Fruit fly (Drosophila melanogaster) whole organism, embryonic: ENCODE results near the gene Sytbeta.

Source experiments
- Antp ChIP-seq: fragments of 200-800 bp; sonication (Bioruptor generic); optimal IDR thresholded peaks from 3 replicates; lab custom pipeline; 2016; ENCODE audit warnings: missing biosample characterization, missing genetic modification characterization
- Atf3 ChIP-seq: fragments of 200-800 bp; sonication (Bioruptor generic); optimal IDR thresholded peaks from 3 replicates; lab custom pipeline; 2016; ENCODE audit warnings: missing biosample characterization, missing genetic modification characterization
- BtbVII ChIP-seq: fragments of 200-800 bp; sonication (Bioruptor generic); optimal IDR thresholded peaks from 3 replicates; lab custom pipeline; 2017; ENCODE audit warnings: missing biosample characterization, mild to moderate bottlenecking, missing genetic modification characterization
- CG10431 ChIP-seq: fragments of 200-800 bp; sonication (Bioruptor generic); optimal IDR thresholded peaks from 3 replicates; lab custom pipeline; 2018; ENCODE audit warnings: missing biosample characterization, mild to moderate bottlenecking, missing genetic modification characterization
- CG10462 ChIP-seq: fragments of 200-800 bp; sonication (Bioruptor generic); optimal IDR thresholded peaks from 2 replicates; lab custom pipeline; 2016; ENCODE audit warnings: missing biosample characterization, missing genetic modification characterization
- CG10565 ChIP-seq: fragments of 200-800 bp; sonication (Bioruptor generic); optimal IDR thresholded peaks from 3 replicates; lab custom pipeline; 2016; ENCODE audit warnings: missing biosample characterization, mild to moderate bottlenecking, missing genetic modification characterization
- CG10979 ChIP-seq: fragments of 200-800 bp; sonication (Bioruptor generic); optimal IDR thresholded peaks from 2 replicates; lab custom pipeline; 2018; ENCODE audit warnings: missing biosample characterization, mild to moderate bottlenecking, missing genetic modification characterization, moderate library complexity
- CG12299 ChIP-seq: fragments of 200-800 bp; sonication (Bioruptor generic); optimal IDR thresholded peaks from 2 replicates; lab custom pipeline; 2018; ENCODE audit warnings: missing biosample characterization, mild to moderate bottlenecking, missing genetic modification characterization
- CG15011 ChIP-seq: fragments of 200-800 bp; sonication (Bioruptor generic); optimal IDR thresholded peaks from 3 replicates; lab custom pipeline; 2018; ENCODE audit warnings: missing biosample characterization, mild to moderate bottlenecking, missing genetic modification characterization
- CG16813 ChIP-seq: fragments of 200-800 bp; sonication (Bioruptor generic); IDR thresholded peaks from 3 replicates; pipeline ENCODE4 v1.3.6; 2022; ENCODE audit warnings: missing biosample characterization, missing genetic modification characterization; ENCODE audit not compliant: partially characterized antibody
- CG17385 ChIP-seq: fragments of 200-800 bp; sonication (Bioruptor generic); optimal IDR thresholded peaks from 3 replicates; lab custom pipeline; 2018; ENCODE audit warnings: missing biosample characterization, mild to moderate bottlenecking, missing genetic modification characterization
- CG17568 ChIP-seq: fragments of 200-800 bp; sonication (Bioruptor generic); optimal IDR thresholded peaks from 2 replicates; lab custom pipeline; 2018; ENCODE audit warnings: missing biosample characterization, mild to moderate bottlenecking, missing genetic modification characterization, moderate library complexity
- CG1832 ChIP-seq: fragments of 200-800 bp; sonication (Bioruptor generic); optimal IDR thresholded peaks from 2 replicates; lab custom pipeline; 2017; ENCODE audit warnings: missing biosample characterization, mild to moderate bottlenecking, missing genetic modification characterization, inconsistent platforms
- CG18476 ChIP-seq: fragments of 200-800 bp; sonication (Bioruptor generic); optimal IDR thresholded peaks from 2 replicates; lab custom pipeline; 2016; ENCODE audit warnings: missing biosample characterization, mild to moderate bottlenecking, missing genetic modification characterization
- CG2116 ChIP-seq: fragments of 200-800 bp; sonication (Bioruptor generic); optimal IDR thresholded peaks from 3 replicates; lab custom pipeline; 2018; ENCODE audit warnings: missing biosample characterization, mild to moderate bottlenecking, missing genetic modification characterization
- CG2202 ChIP-seq: fragments of 200-800 bp; sonication (Bioruptor generic); optimal IDR thresholded peaks from 2 replicates; lab custom pipeline; 2018; ENCODE audit warnings: missing biosample characterization, mild to moderate bottlenecking, missing genetic modification characterization
- CG2889 ChIP-seq: fragments of 200-800 bp; sonication (Bioruptor generic); IDR thresholded peaks from 3 replicates; pipeline ENCODE4 v1.3.6; 2022; ENCODE audit warnings: missing biosample characterization, missing genetic modification characterization
- CG30403 ChIP-seq: fragments of 200-800 bp; sonication (Bioruptor generic); optimal IDR thresholded peaks from 3 replicates; lab custom pipeline; 2016; ENCODE audit warnings: missing biosample characterization, missing genetic modification characterization
- CG33213 ChIP-seq: fragments of 200-800 bp; sonication (Bioruptor generic); optimal IDR thresholded peaks from 3 replicates; lab custom pipeline; 2016; ENCODE audit warnings: missing biosample characterization, missing genetic modification characterization
- CG4360 ChIP-seq: fragments of 200-800 bp; sonication (Bioruptor generic); IDR thresholded peaks from 2 replicates; pipeline ENCODE4 v1.3.6; 2022; ENCODE audit warnings: missing biosample characterization, missing genetic modification characterization
- CG8359 ChIP-seq: fragments of 200-800 bp; sonication (Bioruptor generic); optimal IDR thresholded peaks from 2 replicates; lab custom pipeline; 2017; ENCODE audit warnings: missing biosample characterization, mild to moderate bottlenecking, missing genetic modification characterization, borderline replicate concordance
- CG9609 ChIP-seq: fragments of 200-800 bp; sonication (Bioruptor generic); optimal IDR thresholded peaks from 3 replicates; lab custom pipeline; 2016; ENCODE audit warnings: missing biosample characterization, missing genetic modification characterization
- CG9876 ChIP-seq: fragments of 200-800 bp; sonication (Bioruptor generic); optimal IDR thresholded peaks from 2 replicates; lab custom pipeline; 2016; ENCODE audit warnings: missing biosample characterization, missing genetic modification characterization
- Chrac-16 ChIP-seq: fragments of 200-800 bp; sonication (Bioruptor generic); optimal IDR thresholded peaks from 3 replicates; lab custom pipeline; 2016; ENCODE audit warnings: missing biosample characterization, missing genetic modification characterization
- D19B ChIP-seq: fragments of 200-800 bp; sonication (Bioruptor generic); optimal IDR thresholded peaks from 2 replicates; lab custom pipeline; 2017; ENCODE audit warnings: missing biosample characterization, mild to moderate bottlenecking, missing genetic modification characterization
- Dip2 ChIP-seq: fragments of 200-800 bp; sonication (Bioruptor generic); IDR thresholded peaks from 2 replicates; pipeline ENCODE4 v1.3.6; 2022; ENCODE audit warnings: missing biosample characterization, missing genetic modification characterization
- Doc3 ChIP-seq: fragments of 200-800 bp; sonication (Bioruptor generic); IDR thresholded peaks from 3 replicates; pipeline ENCODE4 v1.3.6; 2022; ENCODE audit warnings: missing biosample characterization, missing genetic modification characterization; ENCODE audit not compliant: partially characterized antibody
- Jarid2 ChIP-seq: fragments of 200-800 bp; sonication (Bioruptor generic); optimal IDR thresholded peaks from 3 replicates; lab custom pipeline; 2017; ENCODE audit warnings: mild to moderate bottlenecking, missing biosample characterization, missing genetic modification reagents, missing genetic modification characterization
- Meics ChIP-seq: fragments of 200-800 bp; sonication (Bioruptor generic); optimal IDR thresholded peaks from 2 replicates; lab custom pipeline; 2017; ENCODE audit warnings: missing biosample characterization, mild to moderate bottlenecking, missing genetic modification characterization
- Nf-YC ChIP-seq: fragments of 200-800 bp; optimal IDR thresholded peaks from 3 replicates; lab custom pipeline; 2019; ENCODE audit warnings: missing biosample characterization, mild to moderate bottlenecking, missing genetic modification characterization, moderate library complexity
- PHDP ChIP-seq: fragments of 200-800 bp; sonication (Bioruptor generic); optimal IDR thresholded peaks from 3 replicates; lab custom pipeline; 2018; ENCODE audit warnings: missing biosample characterization, mild to moderate bottlenecking, missing genetic modification characterization, moderate library complexity
- Scr ChIP-seq: fragments of 200-800 bp; sonication (Bioruptor generic); IDR thresholded peaks from 2 replicates; pipeline ENCODE4 v1.3.6; 2022; ENCODE audit warnings: missing biosample characterization, missing genetic modification characterization; ENCODE audit not compliant: partially characterized antibody
- TFAM ChIP-seq: fragments of 200-800 bp; sonication (Bioruptor generic); optimal IDR thresholded peaks from 2 replicates; lab custom pipeline; 2017; ENCODE audit warnings: missing biosample characterization, missing genetic modification characterization, inconsistent platforms
- abd-A ChIP-seq: fragments of 200-800 bp; sonication (Bioruptor generic); optimal IDR thresholded peaks from 3 replicates; lab custom pipeline; 2019; ENCODE audit warnings: missing biosample characterization, mild to moderate bottlenecking, missing genetic modification characterization, moderate library complexity
- bsh ChIP-seq, 2 experiments: fragments of 200-800 bp; sonication (Bioruptor generic); optimal IDR thresholded peaks; 2 replicates each; lab custom pipeline; 2017 to 2018; ENCODE audit warnings: mild to moderate bottlenecking in 2 of 2, missing biosample characterization in 2 of 2, missing genetic modification characterization in 2 of 2, moderate library complexity in 1 of 2
- cad ChIP-seq: fragments of >200 bp; optimal IDR thresholded peaks from 2 replicates; lab custom pipeline; 2017; ENCODE audit warnings: missing biosample characterization, missing genetic modification characterization
- dimm ChIP-seq: fragments of 200-800 bp; sonication (Bioruptor generic); IDR thresholded peaks from 2 replicates; pipeline ENCODE4 v1.3.6; 2022; ENCODE audit warnings: missing biosample characterization, missing genetic modification characterization
- en ChIP-seq: fragments of 200-800 bp; sonication (Bioruptor generic); optimal IDR thresholded peaks from 2 replicates; lab custom pipeline; 2016; ENCODE audit warnings: missing biosample characterization, missing genetic modification characterization
- eyg ChIP-seq: fragments of 200-800 bp; sonication (Bioruptor generic); optimal IDR thresholded peaks from 3 replicates; lab custom pipeline; 2016; ENCODE audit warnings: missing biosample characterization, missing genetic modification characterization
- gro ChIP-seq: fragments of 200-800 bp; sonication (Bioruptor generic); optimal IDR thresholded peaks from 2 replicates; lab custom pipeline; 2016; ENCODE audit warnings: missing biosample characterization, missing genetic modification characterization
- ken ChIP-seq: fragments of 200-800 bp; sonication (Bioruptor generic); IDR thresholded peaks from 3 replicates; pipeline ENCODE4 v1.3.6; 2022; ENCODE audit warnings: missing biosample characterization, missing genetic modification characterization
- mld ChIP-seq: fragments of 200-800 bp; sonication (Bioruptor generic); IDR thresholded peaks from 3 replicates; pipeline ENCODE4 v1.3.6; 2022; ENCODE audit warnings: missing biosample characterization, missing genetic modification characterization; ENCODE audit not compliant: partially characterized antibody
- pho ChIP-seq: fragments of 200-800 bp; sonication (Bioruptor generic); optimal IDR thresholded peaks from 2 replicates; lab custom pipeline; 2016; ENCODE audit warnings: missing biosample characterization, missing genetic modification characterization
- pnt ChIP-seq: fragments of 200-800 bp; sonication (Bioruptor generic); optimal IDR thresholded peaks from 3 replicates; lab custom pipeline; 2016; ENCODE audit warnings: missing biosample characterization, missing genetic modification characterization
- ro ChIP-seq: fragments of 200-800 bp; sonication (Bioruptor generic); IDR thresholded peaks from 2 replicates; pipeline ENCODE4 v1.3.6; 2022; ENCODE audit warnings: missing biosample characterization, missing genetic modification characterization
- run ChIP-seq: fragments of 200-800 bp; sonication (Bioruptor generic); optimal IDR thresholded peaks from 3 replicates; lab custom pipeline; 2018; ENCODE audit warnings: missing biosample characterization, mild to moderate bottlenecking, missing genetic modification characterization
- slp2 ChIP-seq: fragments of 200-800 bp; sonication (Bioruptor generic); optimal IDR thresholded peaks from 2 replicates; lab custom pipeline; 2016; ENCODE audit warnings: missing biosample characterization, missing genetic modification characterization
- so ChIP-seq: fragments of 200-800 bp; sonication (Bioruptor generic); IDR thresholded peaks from 3 replicates; pipeline ENCODE4 v1.3.6; 2022; ENCODE audit warnings: missing biosample characterization, missing genetic modification characterization
- sqz ChIP-seq: fragments of 200-800 bp; sonication (Bioruptor generic); optimal IDR thresholded peaks from 3 replicates; lab custom pipeline; 2018; ENCODE audit warnings: missing biosample characterization, mild to moderate bottlenecking, missing genetic modification characterization
- ttk ChIP-seq: fragments of 200-800 bp; sonication (Bioruptor generic); IDR thresholded peaks from 2 replicates; pipeline ENCODE4 v2.1.2; 2022; ENCODE audit warnings: missing biosample characterization, missing genetic modification characterization
- zfh2 ChIP-seq: fragments of 200-800 bp; sonication (Bioruptor generic); optimal IDR thresholded peaks from 2 replicates; lab custom pipeline; 2016; ENCODE audit warnings: missing biosample characterization, missing genetic modification characterization

The Sytbeta gene

DNA sequence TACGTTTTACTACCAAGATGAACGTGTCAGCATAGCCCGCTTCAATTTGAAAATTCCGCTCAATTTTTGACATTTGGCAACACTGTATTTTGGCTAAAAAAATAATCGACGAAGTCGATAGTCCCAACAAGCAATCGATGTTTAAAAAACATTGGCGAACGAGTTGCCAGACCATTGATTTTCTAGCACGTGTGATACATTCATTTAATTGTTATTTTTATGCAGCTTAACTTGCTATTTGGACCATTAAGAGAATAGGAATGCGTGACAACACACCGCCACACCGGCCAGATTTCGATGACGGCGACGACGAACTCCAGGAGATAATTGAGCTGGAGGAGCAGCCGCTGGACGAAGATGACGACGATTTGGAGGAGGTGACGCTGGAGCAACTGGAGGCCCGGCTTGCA lies 82.1 kb downstream of the Sytbeta start, which contains the start of gene CG5114 (continued):
- peak; percentile 91 for TF ChIP-seq CG2116 (GFP tag; lab: Kevin White, UChicago)
- no peak for TF ChIP-seq CG1832 (GFP tag; lab: Kevin White, UChicago)
- peak; percentile 6 for TF ChIP-seq zfh2
- no peak for TF ChIP-seq CG9876 (GFP tag; lab: Kevin White, UChicago)
- no peak for TF ChIP-seq ttk (GFP tag; lab: Robert Waterston, UW)
- TF ChIP-seq CG2202 (tag; lab: Kevin White, UChicago) = no peak
- peak; percentile 41 for TF ChIP-seq CG9609 (GFP tag; lab: Kevin White, UChicago)
- TF ChIP-seq dimm (GFP tag; lab: Robert Waterston, UW) = no peak
- TF ChIP-seq Antp (GFP tag; lab: Kevin White, UChicago) = peak; percentile 26
- no peak for TF ChIP-seq CG18476 (GFP tag; lab: Kevin White, UChicago)
- TF ChIP-seq CG10431 (GFP tag; lab: Kevin White, UChicago) = no peak
- TF ChIP-seq pho (GFP tag; lab: Kevin White, UChicago) = peak; percentile 58
- TF ChIP-seq Atf3 (GFP tag; lab: Kevin White, UChicago) = no peak
- peak; percentile 77 for TF ChIP-seq abd-A (tag; lab: Kevin White, UChicago)
- peak; percentile 15 for TF ChIP-seq slp2 (GFP tag; lab: Kevin White, UChicago)
- TF ChIP-seq CG15011 (GFP tag; lab: Kevin White, UChicago) = no peak
- TF ChIP-seq Nf-YC (tag; lab: Kevin White, UChicago) = peak; percentile 37
- TF ChIP-seq so (GFP tag; lab: Robert Waterston, UW) = no peak
- peak in 1 of 2 experiments; percentile 17 for TF ChIP-seq bsh (GFP tag; optimal IDR thresholded peaks at IDR 0.05; lab: Kevin White, UChicago)
- TF ChIP-seq sqz (GFP tag; lab: Kevin White, UChicago) = no peak
- peak; percentile 2 for TF ChIP-seq en (GFP tag; lab: Kevin White, UChicago)
- peak; percentile 82 for TF ChIP-seq Doc3 (GFP tag; lab: Robert Waterston, UW)
- TF ChIP-seq CG12299 (tag; lab: Kevin White, UChicago) = no peak
- no peak for TF ChIP-seq pnt (GFP tag; lab: Kevin White, UChicago)
- peak; percentile 88 for TF ChIP-seq Scr (GFP tag; lab: Robert Waterston, UW)
- peak; percentile 87 for TF ChIP-seq CG16813
- TF ChIP-seq mld (GFP tag; lab: Robert Waterston, UW) = peak; percentile 58; the same call in 1 of the 3 replicates
- TF ChIP-seq run (tag; lab: Kevin White, UChicago) = no peak
- TF ChIP-seq CG33213 = peak; percentile 53
- no peak for TF ChIP-seq CG17385 (GFP tag; lab: Kevin White, UChicago)
- no peak for TF ChIP-seq CG8359
- TF ChIP-seq ro = no peak
- TF ChIP-seq D19B (GFP tag; lab: Kevin White, UChicago) = no peak
- 0 out of 3 replicates have a peak, but pooled peaks have one; percentile 39 for TF ChIP-seq ken (GFP tag; lab: Robert Waterston, UW)
- TF ChIP-seq CG10462 (GFP tag; lab: Kevin White, UChicago) = no peak
- no peak for TF ChIP-seq CG10565 (GFP tag; lab: Kevin White, UChicago)
- no peak for TF ChIP-seq TFAM (GFP tag; lab: Kevin White, UChicago)
- no peak for TF ChIP-seq Meics (GFP tag; lab: Kevin White, UChicago)
- no peak for TF ChIP-seq CG2889 (GFP tag; lab: Robert Waterston, UW)
- no peak for TF ChIP-seq Dip2 (GFP tag; lab: Robert Waterston, UW)
- no peak for TF ChIP-seq CG4360 (GFP tag; lab: Robert Waterston, UW)
- TF ChIP-seq cad (GFP tag; lab: Kevin White, UChicago) = no peak
- TF ChIP-seq Jarid2 (GFP tag; lab: Kevin White, UChicago) = no peak
- no peak for TF ChIP-seq Chrac-16 (GFP tag; lab: Kevin White, UChicago)
- peak; percentile 31 for TF ChIP-seq PHDP (tag; lab: Kevin White, UChicago)
- TF ChIP-seq CG17568 (GFP tag; lab: Kevin White, UChicago) = no peak
- TF ChIP-seq CG10979 (tag; lab: Kevin White, UChicago) = peak; percentile 46
- no peak for TF ChIP-seq BtbVII (GFP tag; lab: Kevin White, UChicago)
- peak; percentile 19 for TF ChIP-seq eyg (GFP tag; lab: Kevin White, UChicago)
- peak; percentile 66 for TF ChIP-seq gro
- peak; percentile 50 for TF ChIP-seq CG30403 (GFP tag; lab: Kevin White, UChicago)
